Worm (Caenorhabditis elegans) whole organism, L4 larva: ENCODE data around the gene sru-48.
A peak's percentile ranks its signal among the peaks of the same experiment; 100 is the strongest.

ENCODE experiments used
- F37D6.2 ChIP-seq: sonication (generic microtip); optimal IDR thresholded peaks from 2 replicates; lab custom pipeline; 2016; ENCODE audit warnings: mild to moderate bottlenecking, missing genetic modification characterization, missing compliant biosample characterization
- ces-1 ChIP-seq: fragments of 150-350 bp; sonication (generic microtip); optimal IDR thresholded peaks from 4 replicates; lab custom pipeline; 2014; ENCODE audit warnings: missing biosample characterization, missing genetic modification reagents, missing genetic modification characterization
- fos-1 ChIP-seq: fragments of 150-350 bp; optimal IDR thresholded peaks from 2 replicates; lab custom pipeline; 2014; ENCODE audit warnings: missing biosample characterization, missing genetic modification characterization
- mdl-1 ChIP-seq, 2 experiments: fragments of 150-350 bp in 1 of 2; sonication (generic microtip) in 1 of 2; optimal IDR thresholded peaks; 2 replicates each; lab custom pipeline; 2014 to 2017; ENCODE audit warnings: missing biosample characterization in 2 of 2, missing genetic modification characterization in 2 of 2
- mep-1 ChIP-seq: fragments of 150-350 bp; sonication (generic microtip); optimal IDR thresholded peaks from 3 replicates; lab custom pipeline; 2014; ENCODE audit warnings: missing biosample characterization, missing genetic modification characterization
- nhr-25 ChIP-seq: sonication (generic microtip); optimal IDR thresholded peaks from 2 replicates; lab custom pipeline; 2017; ENCODE audit warnings: missing genetic modification characterization, mild to moderate bottlenecking, missing compliant biosample characterization, antibody characterized with exemption, moderate library complexity, borderline replicate concordance; ENCODE audit not compliant: insufficient read depth
- nhr-77 ChIP-seq: fragments of 150-350 bp; optimal IDR thresholded peaks from 2 replicates; lab custom pipeline; 2014; ENCODE audit warnings: missing biosample characterization, missing genetic modification characterization
- tag-97 ChIP-seq: fragments of 200-800 bp; sonication (Bioruptor generic); IDR thresholded peaks from 2 replicates; pipeline ENCODE4 v1.3.6; 2022; ENCODE audit warnings: missing genetic modification characterization, missing compliant biosample characterization
- unc-130 ChIP-seq: sonication (generic microtip); optimal IDR thresholded peaks from 2 replicates; lab custom pipeline; 2016; ENCODE audit warnings: missing genetic modification reagents, missing genetic modification characterization, missing compliant biosample characterization
- unc-39 ChIP-seq: sonication (generic microtip); optimal IDR thresholded peaks from 2 replicates; lab custom pipeline; 2017; ENCODE audit warnings: missing biosample characterization, missing genetic modification characterization

- TF ChIP-seq fos-1 (tag; lab: Kevin White, UChicago) (no peak), ces-1 (no peak), mdl-1 (tag; optimal IDR thresholded peaks at IDR 0.05; lab: Kevin White, UChicago) (no peak), unc-130 (GFP tag; lab: Kevin White, UChicago) (no peak), unc-39 (no peak), mep-1 (tag; lab: Kevin White, UChicago) (peak; percentile 42), nhr-77 (tag; lab: Kevin White, UChicago) (no peak), F37D6.2 (no peak), tag-97 (GFP tag; lab: Robert Waterston, UW) (no peak), nhr-25 (tag; lab: Kevin White, UChicago) (no peak)
These were observed 30.6 kb downstream of the sru-48 start for ce11 chrX:5210524-5210923.
